Fruit fly (Drosophila melanogaster) whole organism, prepupa: ENCODE data around the gene CG7329.

Experiments
- CG10631 ChIP-seq: fragments of 200-800 bp; sonication (Bioruptor generic); optimal IDR thresholded peaks from 2 replicates; lab custom pipeline; 2016; ENCODE audit warnings: missing biosample characterization, missing genetic modification characterization
- CG4318 ChIP-seq: fragments of 200-800 bp; sonication (Bioruptor generic); optimal IDR thresholded peaks from 3 replicates; lab custom pipeline; 2017; ENCODE audit warnings: missing biosample characterization, mild to moderate bottlenecking, missing genetic modification characterization
- CG6276 ChIP-seq: fragments of 200-800 bp; sonication (Bioruptor generic); optimal IDR thresholded peaks from 2 replicates; lab custom pipeline; 2017; ENCODE audit warnings: missing biosample characterization, mild to moderate bottlenecking, missing genetic modification characterization
- CG6808 ChIP-seq: fragments of 200-800 bp; sonication (Bioruptor generic); optimal IDR thresholded peaks from 3 replicates; lab custom pipeline; 2017; ENCODE audit warnings: missing biosample characterization, missing genetic modification characterization, mild to moderate bottlenecking, moderate library complexity, missing genetic modification reagents
- Eip75B ChIP-seq: fragments of 200-800 bp; sonication (Bioruptor generic); optimal IDR thresholded peaks from 3 replicates; lab custom pipeline; 2016; ENCODE audit warnings: missing biosample characterization, missing genetic modification characterization
- Eip93F ChIP-seq: fragments of 200-800 bp; sonication (Bioruptor generic); optimal IDR thresholded peaks from 2 replicates; lab custom pipeline; 2016; ENCODE audit warnings: missing biosample characterization, mild to moderate bottlenecking, missing genetic modification characterization
- Sox102F ChIP-seq: fragments of 200-800 bp; sonication (Bioruptor generic); optimal IDR thresholded peaks from 2 replicates; lab custom pipeline; 2016; ENCODE audit warnings: missing biosample characterization, mild to moderate bottlenecking, missing genetic modification characterization
- Sox15 ChIP-seq: fragments of 200-800 bp; sonication (Bioruptor generic); optimal IDR thresholded peaks from 3 replicates; lab custom pipeline; 2016; ENCODE audit warnings: missing biosample characterization, missing genetic modification characterization
- fd59A ChIP-seq: fragments of 200-800 bp; sonication (Bioruptor generic); optimal IDR thresholded peaks from 2 replicates; lab custom pipeline; 2017; ENCODE audit warnings: missing biosample characterization, mild to moderate bottlenecking, missing genetic modification characterization, missing genetic modification reagents
- fd85E ChIP-seq: fragments of 200-800 bp; sonication (Bioruptor generic); optimal IDR thresholded peaks from 3 replicates; lab custom pipeline; 2016; ENCODE audit warnings: missing biosample characterization, missing genetic modification characterization
- spab ChIP-seq: fragments of 200-800 bp; sonication (Bioruptor generic); optimal IDR thresholded peaks from 2 replicates; lab custom pipeline; 2017; ENCODE audit warnings: missing biosample characterization, mild to moderate bottlenecking, missing genetic modification characterization, missing genetic modification reagents

dm6 chr2L:10685666-10686065, 47.4 kb upstream of the CG7329 start:
- TF ChIP-seq Eip93F (GFP tag; lab: Kevin White, UChicago) (no peak), CG6276 (GFP tag; lab: Kevin White, UChicago) (no peak), Eip75B (GFP tag; lab: Kevin White, UChicago) (no peak), Sox102F (GFP tag; lab: Kevin White, UChicago) (no peak), spab (no peak), Sox15 (no peak), fd85E (no peak), CG10631 (GFP tag; lab: Kevin White, UChicago) (no peak), fd59A (GFP tag; lab: Kevin White, UChicago) (no peak), CG6808 (GFP tag; lab: Kevin White, UChicago) (no peak), CG4318 (GFP tag; lab: Kevin White, UChicago) (no peak)
